Worm (Caenorhabditis elegans): ENCODE data around the gene C01G10.17.
A peak's percentile ranks its signal among the peaks of the same experiment; 100 is the strongest.

The C01G10.17 gene

ce11 chrV:15060595-15060994 is 30.0 kb upstream of the C01G10.17 start:
- TF ChIP-seq mdt-29 (GFP tag; IDR thresholded peaks at IDR 0.05): no peak
- peak in 1 of 2 experiments; percentile 18 for TF ChIP-seq unc-62 (GFP tag; optimal IDR thresholded peaks at IDR 0.05 in 1 of 2)
- TF ChIP-seq unc-62 (tag; optimal IDR thresholded peaks at IDR 0.05): no peak
- peak; percentile 73 for TF ChIP-seq aha-1 (tag)

- TF ChIP-seq tag-97 (GFP tag; IDR thresholded peaks at IDR 0.05) (no peak), php-3 (GFP tag; IDR thresholded peaks at IDR 0.05) (no peak), mxl-3 (GFP tag; optimal IDR thresholded peaks at IDR 0.05) (no peak), pha-4 (GFP tag; IDR thresholded peaks at IDR 0.05) (no peak), pha-4 (tag; optimal IDR thresholded peaks at IDR 0.05) (no peak), daf-8 (GFP tag; IDR thresholded peaks at IDR 0.05) (no peak), madf-5 (GFP tag; IDR thresholded peaks at IDR 0.05) (no peak)
Observed at ce11 chrV:15063987-15064386, 26.6 kb upstream of the C01G10.17 start, which contains the start of gene rap-2. rap-2 (minus strand) TSS chrV:15064087.

ce11 chrV:15065068-15065744 is 25.4 kb upstream of the C01G10.17 start, which contains the start of gene C25D7.9:
C25D7.9 (plus strand) TSS chrV:15065135.
- TF ChIP-seq nhr-11 (tag; optimal IDR thresholded peaks at IDR 0.05) (no peak), dmd-6 (GFP tag; IDR thresholded peaks at IDR 0.05) (peak; percentile 7; the same call in 1 of the 2 replicates), mep-1 (tag; optimal IDR thresholded peaks at IDR 0.05) (peak; percentile 28), ceh-82 (tag; optimal IDR thresholded peaks at IDR 0.05) (no peak), hmg-1.1 (GFP tag; IDR thresholded peaks at IDR 0.05) (peak; percentile 40; the same call in 1 of the 2 replicates), nhr-77 (tag; optimal IDR thresholded peaks at IDR 0.05) (peak; percentile 16), set-16 (GFP tag; IDR thresholded peaks at IDR 0.05) (peak; percentile 52), T20F7.1 (GFP tag; optimal IDR thresholded peaks at IDR 0.05) (no peak), madf-9 (GFP tag; conservative IDR thresholded peaks at IDR 0.05) (no peak), ztf-11 (tag; optimal IDR thresholded peaks at IDR 0.05) (no peak), lsy-2 (tag; optimal IDR thresholded peaks at IDR 0.05) (peak in 1 of 2 experiments; percentile 28), nhr-10 (tag; optimal IDR thresholded peaks at IDR 0.05) (no peak), mes-2 (tag; optimal IDR thresholded peaks at IDR 0.05; ENCODE audit: poor library complexity, severe bottlenecking) (peak; percentile 53), dve-1 (tag; optimal IDR thresholded peaks at IDR 0.05; ENCODE audit: insufficient read depth) (peak; percentile 26), hlh-11 (tag; optimal IDR thresholded peaks at IDR 0.05) (peak; percentile 56), nhr-76 (tag; optimal IDR thresholded peaks at IDR 0.05) (no peak), ctbp-1 (GFP tag; IDR thresholded peaks at IDR 0.05) (no peak), hif-1 (tag; optimal IDR thresholded peaks at IDR 0.05) (peak in 1 of 2 experiments; percentile 21), dmd-9 (GFP tag; IDR thresholded peaks at IDR 0.05) (peak; percentile 49; the same call in 1 of the 2 replicates), lin-38 (GFP tag; IDR thresholded peaks at IDR 0.05) (0 out of 2 replicates have a peak, but pooled peaks have one; percentile 7), nhr-6 (tag; optimal IDR thresholded peaks at IDR 0.05) (peak; percentile 60), jun-1 (tag; optimal IDR thresholded peaks at IDR 0.05) (no peak), spr-3 (GFP tag; optimal IDR thresholded peaks at IDR 0.05) (peak; percentile 38), lin-13 (GFP tag; optimal IDR thresholded peaks at IDR 0.05) (peak; percentile 10), mdl-1 (tag; optimal IDR thresholded peaks at IDR 0.05) (no peak), egl-43 (GFP tag; IDR thresholded peaks at IDR 0.05) (0 out of 2 replicates have a peak, but pooled peaks have one; percentile 34), rbr-2 (tag; optimal IDR thresholded peaks at IDR 0.05) (peak; percentile 15), ama-1 (optimal IDR thresholded peaks at IDR 0.05) (no peak), duxl-1 (tag; optimal IDR thresholded peaks at IDR 0.05; ENCODE audit: poor library complexity) (no peak), dpl-1 (GFP tag; optimal IDR thresholded peaks at IDR 0.05) (peak; percentile 31)
